Worm (Caenorhabditis elegans): ENCODE results near the gene ubl-1.

The ubl-1 gene

ce11 chrIII:3112001-3112400 lies 43.9 kb downstream of the ubl-1 start (continued):
- TF ChIP-seq rec-8 (tag; optimal IDR thresholded peaks at IDR 0.05) (peak in 1 of 2 experiments; percentile 55), let-526 (GFP tag; IDR thresholded peaks at IDR 0.05) (peak; percentile 29; the same call in 1 of the 2 replicates), ccch-3 (GFP tag; optimal IDR thresholded peaks at IDR 0.05) (no peak), ama-1 (optimal IDR thresholded peaks at IDR 0.05) (no peak), ama-1 (GFP tag; optimal IDR thresholded peaks at IDR 0.05) (no peak), F52B5.7 (tag; optimal IDR thresholded peaks at IDR 0.05) (no peak), gei-17 (GFP tag; optimal IDR thresholded peaks at IDR 0.05) (no peak), aptf-2 (GFP tag; conservative IDR thresholded peaks at IDR 0.05) (no peak), die-1 (tag; optimal IDR thresholded peaks at IDR 0.05) (peak; percentile 54), fkh-3 (tag; optimal IDR thresholded peaks at IDR 0.05) (no peak), chd-7 (tag; optimal IDR thresholded peaks at IDR 0.05) (no peak), lin-40 (tag; optimal IDR thresholded peaks at IDR 0.05) (no peak), lir-1 (GFP tag; conservative IDR thresholded peaks at IDR 0.05) (0 out of 2 replicates have a peak, but pooled peaks have one; percentile 6), F10E7.11 (tag; optimal IDR thresholded peaks at IDR 0.05) (no peak), nhr-120 (GFP tag; IDR thresholded peaks at IDR 0.05) (no peak), F49E8.2 (tag; optimal IDR thresholded peaks at IDR 0.05; ENCODE audit: insufficient read depth) (no peak), ceh-27 (GFP tag; optimal IDR thresholded peaks at IDR 0.05) (no peak), ztf-18 (tag; optimal IDR thresholded peaks at IDR 0.05) (peak; percentile 4), egl-44 (GFP tag; IDR thresholded peaks at IDR 0.05) (no peak), lsy-27 (tag; optimal IDR thresholded peaks at IDR 0.05; ENCODE audit: borderline replicate concordance, insufficient read depth) (no peak), lin-35 (GFP tag; optimal IDR thresholded peaks at IDR 0.05) (no peak), F55B11.4 (tag; optimal IDR thresholded peaks at IDR 0.05; ENCODE audit: borderline replicate concordance, insufficient read depth) (no peak), F22D6.2 (tag; optimal IDR thresholded peaks at IDR 0.05) (no peak), bed-1 (GFP tag; IDR thresholded peaks at IDR 0.05) (no peak), dox-1 (GFP tag; IDR thresholded peaks at IDR 0.05) (0 out of 2 replicates have a peak, but pooled peaks have one; percentile 17), F33H1.4 (GFP tag; IDR thresholded peaks at IDR 0.05) (peak; percentile 49), madf-6 (GFP tag; IDR thresholded peaks at IDR 0.05) (0 out of 2 replicates have a peak, but pooled peaks have one; percentile 48), unc-62 (GFP tag; optimal IDR thresholded peaks at IDR 0.05) (no peak), rpc-1 (optimal IDR thresholded peaks at IDR 0.05) (peak; percentile 56), rpc-1 (tag; optimal IDR thresholded peaks at IDR 0.05) (peak; percentile 78), let-607 (tag; optimal IDR thresholded peaks at IDR 0.05) (peak in 1 of 2 experiments; percentile 4), K11D2.4 (GFP tag; IDR thresholded peaks at IDR 0.05) (no peak), ceh-40 (GFP tag; IDR thresholded peaks at IDR 0.05) (no peak), hlh-26 (GFP tag; conservative IDR thresholded peaks at IDR 0.05) (no peak), ztf-6 (GFP tag; IDR thresholded peaks at IDR 0.05) (no peak), rcor-1 (GFP tag; IDR thresholded peaks at IDR 0.05) (no peak), hrde-1 (tag; optimal IDR thresholded peaks at IDR 0.05; ENCODE audit: borderline replicate concordance) (no peak), dpff-1 (tag; optimal IDR thresholded peaks at IDR 0.05) (no peak), mxl-1 (tag; optimal IDR thresholded peaks at IDR 0.05) (peak; percentile 4), Y67H2A.10 (GFP tag; conservative IDR thresholded peaks at IDR 0.05) (no peak), Y53F4B.3 (GFP tag; IDR thresholded peaks at IDR 0.05) (no peak), B0336.3 (GFP tag; IDR thresholded peaks at IDR 0.05) (peak; percentile 51; the same call in 1 of the 2 replicates), nhr-179 (tag; optimal IDR thresholded peaks at IDR 0.05) (no peak), lsl-1 (GFP tag; optimal IDR thresholded peaks at IDR 0.05) (peak; percentile 36), madf-3 (GFP tag; IDR thresholded peaks at IDR 0.05) (no peak), tbx-9 (tag; optimal IDR thresholded peaks at IDR 0.05; ENCODE audit: borderline replicate concordance) (no peak), hsf-1 (GFP tag; IDR thresholded peaks at IDR 0.05) (no peak), madf-8 (GFP tag; conservative IDR thresholded peaks at IDR 0.05) (no peak), athp-1 (tag; optimal IDR thresholded peaks at IDR 0.05) (no peak)
